Worm (Caenorhabditis elegans): ENCODE results near the gene F09F7.5.

Gene F09F7.5

DNA sequence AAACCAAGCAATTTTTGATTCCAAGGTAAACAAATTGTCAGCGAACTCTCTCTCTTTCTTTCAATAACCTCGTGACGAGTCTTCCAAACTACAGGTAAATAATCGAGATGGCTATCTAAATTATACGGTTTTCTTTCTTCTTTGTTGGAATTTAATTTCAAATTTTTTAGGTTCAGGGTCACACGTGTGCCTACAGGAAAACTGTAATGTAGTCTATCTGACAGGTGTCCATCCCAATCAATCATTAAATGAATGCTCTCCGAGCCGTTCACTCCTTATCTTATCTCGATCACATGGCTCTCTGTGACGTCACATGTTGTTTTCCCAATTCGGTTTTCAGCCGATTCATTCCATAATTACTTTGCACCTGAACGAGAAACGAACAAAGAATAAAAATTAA, 6.3 kb downstream of the F09F7.5 start:
- TF ChIP-seq ama-1 (optimal IDR thresholded peaks at IDR 0.05) (no peak), unc-3 (GFP tag; conservative IDR thresholded peaks at IDR 0.05) (no peak), unc-3 (tag; optimal IDR thresholded peaks at IDR 0.05) (no peak), elt-4 (tag; optimal IDR thresholded peaks at IDR 0.05) (no peak), madf-2 (tag; optimal IDR thresholded peaks at IDR 0.05) (no peak), fax-1 (tag; optimal IDR thresholded peaks at IDR 0.05) (no peak), ceh-2 (tag; optimal IDR thresholded peaks at IDR 0.05) (no peak), hlh-30 (tag; optimal IDR thresholded peaks at IDR 0.05; ENCODE audit: insufficient read depth) (peak; percentile 20), elt-2 (tag; optimal IDR thresholded peaks at IDR 0.05) (peak; percentile 54), pros-1 (tag; optimal IDR thresholded peaks at IDR 0.05) (no peak), nhr-11 (tag; optimal IDR thresholded peaks at IDR 0.05) (no peak), nhr-232 (tag; optimal IDR thresholded peaks at IDR 0.05) (no peak), hlh-8 (tag; optimal IDR thresholded peaks at IDR 0.05) (no peak)

DNA sequence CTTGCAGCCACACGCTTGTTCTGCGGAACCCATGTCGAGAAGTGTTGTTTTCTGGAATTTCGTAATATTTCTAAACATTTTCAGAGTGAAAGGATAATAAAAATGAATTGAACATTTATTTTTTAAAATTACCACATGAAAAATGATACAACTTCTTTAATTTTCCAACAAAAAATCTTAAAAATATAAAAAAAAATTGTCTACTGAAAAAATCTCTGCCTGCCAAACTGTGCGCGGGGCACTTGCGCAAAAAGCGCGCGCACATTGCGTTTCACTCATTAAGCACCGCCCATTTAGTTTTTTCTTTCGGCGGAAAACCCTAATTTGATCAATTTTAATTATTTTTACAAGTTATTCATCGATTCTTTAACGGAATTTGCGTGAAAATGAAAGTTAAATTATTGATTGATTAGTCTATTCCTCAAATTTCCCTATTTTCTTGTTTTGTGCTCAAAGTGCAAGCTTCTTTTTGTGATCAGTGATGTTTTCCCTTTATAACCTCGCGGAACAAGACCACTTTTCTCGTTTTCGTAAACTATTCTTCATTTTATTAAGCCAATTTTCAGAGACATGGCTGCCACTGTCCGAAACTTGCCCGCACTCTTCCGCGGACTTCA, 8.2 kb downstream of the F09F7.5 start, which contains the start of the genes nmad-1 and hach-1:
nmad-1 (minus strand) TSS at position 51 of the 617 bp plus-strand sequence.
hach-1 (plus strand) TSS at position 567 of the 617 bp plus-strand sequence.
- peak; percentile 85 for TF ChIP-seq lin-11 (tag; optimal IDR thresholded peaks at IDR 0.05)
- peak; percentile 87 for TF ChIP-seq madf-2 (tag; optimal IDR thresholded peaks at IDR 0.05)
- TF ChIP-seq dmd-4 (tag; optimal IDR thresholded peaks at IDR 0.05; ENCODE audit: borderline replicate concordance): peak; percentile 56
- TF ChIP-seq dve-1 (tag; optimal IDR thresholded peaks at IDR 0.05): no peak
- peak; percentile 98 for TF ChIP-seq ceh-14 (tag; optimal IDR thresholded peaks at IDR 0.05)
- peak; percentile 54 for TF ChIP-seq lim-6 (tag; optimal IDR thresholded peaks at IDR 0.05)
- peak; percentile 91 for TF ChIP-seq pha-2 (tag; optimal IDR thresholded peaks at IDR 0.05)
- TF ChIP-seq pros-1 (tag; optimal IDR thresholded peaks at IDR 0.05): no peak
- TF ChIP-seq ama-1 (optimal IDR thresholded peaks at IDR 0.05): no peak
- no peak for TF ChIP-seq fkh-10 (GFP tag; optimal IDR thresholded peaks at IDR 0.05)
- TF ChIP-seq ceh-30 (tag; optimal IDR thresholded peaks at IDR 0.05): peak; percentile 77
- peak; percentile 52 for TF ChIP-seq pqm-1 (tag; optimal IDR thresholded peaks at IDR 0.05)
- no peak for TF ChIP-seq pha-4 (tag; optimal IDR thresholded peaks at IDR 0.05)
- TF ChIP-seq ttx-3 (tag; optimal IDR thresholded peaks at IDR 0.05): peak; percentile 95
- TF ChIP-seq ceh-45 (GFP tag; IDR thresholded peaks at IDR 0.05): peak; percentile 75
- peak; percentile 89 for TF ChIP-seq che-1 (tag; optimal IDR thresholded peaks at IDR 0.05)
- no peak for TF ChIP-seq elt-4 (tag; optimal IDR thresholded peaks at IDR 0.05)
- TF ChIP-seq syd-9 (tag; optimal IDR thresholded peaks at IDR 0.05): peak; percentile 88
- TF ChIP-seq ceh-18 (tag; optimal IDR thresholded peaks at IDR 0.05): peak; percentile 69
- peak; percentile 90 for TF ChIP-seq gmeb-2 (tag; optimal IDR thresholded peaks at IDR 0.05)
- TF ChIP-seq C38D4.7 (GFP tag; optimal IDR thresholded peaks at IDR 0.05): peak; percentile 89
- no peak for TF ChIP-seq nhr-11 (tag; optimal IDR thresholded peaks at IDR 0.05)
- TF ChIP-seq tbx-7 (tag; optimal IDR thresholded peaks at IDR 0.05): peak; percentile 53
- peak; percentile 60; the same call in 1 of the 2 replicates for TF ChIP-seq sox-2 (GFP tag; IDR thresholded peaks at IDR 0.05)
- peak; percentile 84 for TF ChIP-seq fkh-6 (tag; optimal IDR thresholded peaks at IDR 0.05)
- TF ChIP-seq eyg-1 (tag; optimal IDR thresholded peaks at IDR 0.05): peak; percentile 93
- no peak for TF ChIP-seq hlh-30 (tag; optimal IDR thresholded peaks at IDR 0.05; ENCODE audit: insufficient read depth)
- peak; percentile 82 for TF ChIP-seq hlh-6 (tag; optimal IDR thresholded peaks at IDR 0.05)
- peak; percentile 67 for TF ChIP-seq ceh-9 (tag; optimal IDR thresholded peaks at IDR 0.05)
- peak; percentile 89 for TF ChIP-seq npax-4 (tag; optimal IDR thresholded peaks at IDR 0.05)
- peak; percentile 64 for TF ChIP-seq pag-3 (tag; optimal IDR thresholded peaks at IDR 0.05; ENCODE audit: borderline replicate concordance)
- peak; percentile 93 for TF ChIP-seq fax-1 (tag; optimal IDR thresholded peaks at IDR 0.05)
- peak; percentile 98 for TF ChIP-seq unc-42 (tag; optimal IDR thresholded peaks at IDR 0.05)
- peak; percentile 85 for TF ChIP-seq hlh-15 (tag; optimal IDR thresholded peaks at IDR 0.05)
- peak; percentile 93 for TF ChIP-seq unc-86 (tag; optimal IDR thresholded peaks at IDR 0.05)
- TF ChIP-seq F13H6.1 (tag; optimal IDR thresholded peaks at IDR 0.05): peak; percentile 93
- peak; percentile 80 for TF ChIP-seq T23F11.4 (GFP tag; optimal IDR thresholded peaks at IDR 0.05)
- TF ChIP-seq ref-2 (tag; optimal IDR thresholded peaks at IDR 0.05): peak; percentile 89
- peak; percentile 86 for TF ChIP-seq hlh-13 (GFP tag; optimal IDR thresholded peaks at IDR 0.05)
- TF ChIP-seq sox-4 (tag; optimal IDR thresholded peaks at IDR 0.05): peak; percentile 95
- peak; percentile 90 for TF ChIP-seq zip-5 (tag; optimal IDR thresholded peaks at IDR 0.05)
- TF ChIP-seq ceh-2 (tag; optimal IDR thresholded peaks at IDR 0.05): peak; percentile 96
- peak; percentile 85 for TF ChIP-seq ztf-16 (tag; optimal IDR thresholded peaks at IDR 0.05)
- peak; percentile 82 for TF ChIP-seq ceh-24 (tag; optimal IDR thresholded peaks at IDR 0.05)
- peak; percentile 92 for TF ChIP-seq ceh-19 (GFP tag; optimal IDR thresholded peaks at IDR 0.05)

All from whole organism, late embryonic.